Worm (Caenorhabditis elegans) whole organism, L3 larva: Measurements from ENCODE around the gene T23B7.3.

Source experiments
- ceh-28 ChIP-seq: fragments of 150-350 bp; optimal IDR thresholded peaks from 2 replicates; lab custom pipeline; 2014; ENCODE audit warnings: missing biosample characterization, missing genetic modification reagents, missing genetic modification characterization
- ceh-9 ChIP-seq: sonication (generic microtip); optimal IDR thresholded peaks from 2 replicates; lab custom pipeline; 2018; ENCODE audit warnings: missing biosample characterization, missing genetic modification characterization
- daf-12 ChIP-seq: fragments of 150-350 bp; optimal IDR thresholded peaks from 2 replicates; lab custom pipeline; 2014; ENCODE audit warnings: missing biosample characterization, missing genetic modification reagents, missing genetic modification characterization
- egl-27 ChIP-seq: sonication (generic microtip); optimal IDR thresholded peaks from 4 replicates; lab custom pipeline; 2017; ENCODE audit warnings: missing biosample characterization, missing genetic modification reagents, missing genetic modification characterization
- elt-1 ChIP-seq: fragments of 150-350 bp; optimal IDR thresholded peaks from 2 replicates; lab custom pipeline; 2014; ENCODE audit warnings: missing biosample characterization, missing genetic modification characterization
- elt-2 ChIP-seq: sonication (generic microtip); optimal IDR thresholded peaks from 2 replicates; lab custom pipeline; 2016; ENCODE audit warnings: missing genetic modification reagents, mild to moderate bottlenecking, missing genetic modification characterization, missing compliant biosample characterization
- elt-3 ChIP-seq, 3 experiments: fragments of 150-350 bp in 1 of 3; sonication (generic microtip) in 2 of 3; optimal IDR thresholded peaks; 2 replicates in 2 of 3; 4 replicates in 1 of 3; lab custom pipeline; 2014 to 2017; ENCODE audit warnings: missing biosample characterization in 3 of 3, missing genetic modification characterization in 3 of 3
- eor-1 ChIP-seq, 2 experiments: fragments of 150-350 bp; optimal IDR thresholded peaks; 2 replicates each; lab custom pipeline; 2014 to 2018; ENCODE audit warnings: missing biosample characterization in 2 of 2, missing genetic modification characterization in 2 of 2
- fkh-2 ChIP-seq: fragments of 150-350 bp; optimal IDR thresholded peaks from 2 replicates; lab custom pipeline; 2014; ENCODE audit warnings: missing biosample characterization, missing genetic modification reagents, missing genetic modification characterization
- fos-1 ChIP-seq: fragments of 150-350 bp; optimal IDR thresholded peaks from 2 replicates; lab custom pipeline; 2014; ENCODE audit warnings: missing biosample characterization, missing genetic modification characterization
- hmg-11 ChIP-seq: sonication (generic microtip); optimal IDR thresholded peaks from 2 replicates; lab custom pipeline; 2016; ENCODE audit warnings: missing genetic modification characterization, missing compliant biosample characterization
- jun-1 ChIP-seq: fragments of 150-350 bp; optimal IDR thresholded peaks from 2 replicates; lab custom pipeline; 2014; ENCODE audit warnings: missing biosample characterization, missing genetic modification reagents, missing genetic modification characterization
- lin-15B ChIP-seq: fragments of 150-350 bp; optimal IDR thresholded peaks from 2 replicates; lab custom pipeline; 2014; ENCODE audit warnings: missing biosample characterization, missing genetic modification characterization
- lin-39 ChIP-seq: fragments of 150-350 bp; optimal IDR thresholded peaks from 2 replicates; lab custom pipeline; 2018; ENCODE audit warnings: missing biosample characterization, missing genetic modification reagents, missing genetic modification characterization
- lsy-12 ChIP-seq: sonication (generic microtip); optimal IDR thresholded peaks from 2 replicates; lab custom pipeline; 2016; ENCODE audit warnings: mild to moderate bottlenecking, missing genetic modification characterization, missing compliant biosample characterization
- mdl-1 ChIP-seq: fragments of 150-350 bp; optimal IDR thresholded peaks from 2 replicates; lab custom pipeline; 2014; ENCODE audit warnings: missing biosample characterization, missing genetic modification characterization
- mml-1 ChIP-seq: fragments of 150-350 bp; sonication (generic microtip); optimal IDR thresholded peaks from 3 replicates; lab custom pipeline; 2014; ENCODE audit warnings: missing biosample characterization, missing genetic modification characterization
- nhr-11 ChIP-seq: fragments of 150-350 bp; optimal IDR thresholded peaks from 2 replicates; lab custom pipeline; 2014; ENCODE audit warnings: missing biosample characterization, missing genetic modification characterization
- nhr-12 ChIP-seq: fragments of 150-350 bp; optimal IDR thresholded peaks from 2 replicates; lab custom pipeline; 2014; ENCODE audit warnings: missing biosample characterization, missing genetic modification characterization
- nhr-23 ChIP-seq: fragments of 150-350 bp; optimal IDR thresholded peaks from 2 replicates; lab custom pipeline; 2014; ENCODE audit warnings: missing biosample characterization, missing genetic modification reagents, missing genetic modification characterization
- nhr-237 ChIP-seq: fragments of 150-350 bp; optimal IDR thresholded peaks from 2 replicates; lab custom pipeline; 2014; ENCODE audit warnings: missing biosample characterization, missing genetic modification characterization
- nhr-25 ChIP-seq: sonication (generic microtip); optimal IDR thresholded peaks from 2 replicates; lab custom pipeline; 2017; ENCODE audit warnings: missing biosample characterization, missing genetic modification characterization
- nhr-28 ChIP-seq: fragments of 150-350 bp; optimal IDR thresholded peaks from 2 replicates; lab custom pipeline; 2014; ENCODE audit warnings: missing biosample characterization, missing genetic modification characterization
- nhr-43 ChIP-seq: sonication (generic microtip); optimal IDR thresholded peaks from 2 replicates; lab custom pipeline; 2016; ENCODE audit warnings: mild to moderate bottlenecking, missing genetic modification characterization, missing compliant biosample characterization; ENCODE audit not compliant: poor library complexity, severe bottlenecking
- nhr-67 ChIP-seq: fragments of 150-350 bp; optimal IDR thresholded peaks from 2 replicates; lab custom pipeline; 2014; ENCODE audit warnings: missing biosample characterization, missing genetic modification characterization
- nhr-76 ChIP-seq: fragments of 150-350 bp; sonication (generic microtip); optimal IDR thresholded peaks from 5 replicates; lab custom pipeline; 2014; ENCODE audit warnings: missing biosample characterization, missing genetic modification characterization
- pqm-1 ChIP-seq: fragments of 150-350 bp; optimal IDR thresholded peaks from 2 replicates; lab custom pipeline; 2017; ENCODE audit warnings: missing biosample characterization, missing genetic modification characterization, inconsistent platforms
- sea-2 ChIP-seq: fragments of 150-350 bp; sonication (generic microtip); optimal IDR thresholded peaks from 4 replicates; lab custom pipeline; 2014; ENCODE audit warnings: missing biosample characterization, missing genetic modification reagents, missing genetic modification characterization
- snpc-4 ChIP-seq: fragments of 150-350 bp; optimal IDR thresholded peaks from 2 replicates; lab custom pipeline; 2014; ENCODE audit warnings: missing biosample characterization, missing genetic modification characterization
- tbx-2 ChIP-seq: sonication (generic microtip); optimal IDR thresholded peaks from 2 replicates; lab custom pipeline; 2016; ENCODE audit warnings: mild to moderate bottlenecking, missing genetic modification characterization, missing compliant biosample characterization
- unc-39 ChIP-seq: sonication (generic microtip); optimal IDR thresholded peaks from 4 replicates; lab custom pipeline; 2017; ENCODE audit warnings: missing biosample characterization, missing genetic modification characterization
- unc-62 ChIP-seq: fragments of 150-350 bp; sonication (generic microtip); optimal IDR thresholded peaks from 4 replicates; lab custom pipeline; 2014; ENCODE audit warnings: missing biosample characterization, missing genetic modification reagents, missing genetic modification characterization
- zag-1 ChIP-seq: fragments of 150-350 bp; optimal IDR thresholded peaks from 2 replicates; lab custom pipeline; 2014; ENCODE audit warnings: missing biosample characterization, missing genetic modification characterization
- ztf-11 ChIP-seq: fragments of 150-350 bp; optimal IDR thresholded peaks from 2 replicates; lab custom pipeline; 2014; ENCODE audit warnings: missing biosample characterization, missing genetic modification characterization

Gene T23B7.3

ce11 chrII:4806726-4807125 is 43.3 kb upstream of the T23B7.3 start:
- TF ChIP-seq tbx-2 (tag; lab: Kevin White, UChicago), result no peak
- TF ChIP-seq nhr-237 (tag; lab: Kevin White, UChicago), result no peak
- TF ChIP-seq nhr-25, result no peak
- no peak for TF ChIP-seq nhr-67
- TF ChIP-seq lsy-12 (tag; lab: Kevin White, UChicago), result no peak
- TF ChIP-seq ceh-9, result no peak
- no peak for TF ChIP-seq fkh-2 (tag; lab: Kevin White, UChicago)
- TF ChIP-seq fos-1 (tag; lab: Kevin White, UChicago), result no peak
- no peak for TF ChIP-seq daf-12 (tag; lab: Kevin White, UChicago)
- no peak for TF ChIP-seq ceh-28 (tag; lab: Kevin White, UChicago)
- TF ChIP-seq nhr-76, result no peak
- TF ChIP-seq ztf-11 (tag; lab: Kevin White, UChicago), result no peak

ce11 chrII:4811986-4812385 is 38.0 kb upstream of the T23B7.3 start, which contains the start of gene rig-6:
rig-6 (minus strand) TSS chrII:4812086.
- TF ChIP-seq mdl-1, result no peak
- no peak for TF ChIP-seq nhr-237 (tag; lab: Kevin White, UChicago)
- TF ChIP-seq nhr-25, result no peak
- TF ChIP-seq elt-1 (tag; lab: Kevin White, UChicago), result no peak
- no peak for TF ChIP-seq pqm-1 (tag; lab: Kevin White, UChicago)
- TF ChIP-seq nhr-43 (tag; lab: Kevin White, UChicago), result no peak
- no peak for TF ChIP-seq eor-1 (tag; optimal IDR thresholded peaks at IDR 0.05; lab: Kevin White, UChicago)
- no peak for TF ChIP-seq ceh-9
- no peak for TF ChIP-seq jun-1 (tag; lab: Kevin White, UChicago)
- no peak for TF ChIP-seq snpc-4 (tag; lab: Kevin White, UChicago)
- no peak for TF ChIP-seq nhr-28
- no peak for TF ChIP-seq nhr-67
- TF ChIP-seq egl-27 (tag; lab: Kevin White, UChicago), result no peak

ce11 chrII:4815356-4815755 is 34.6 kb upstream of the T23B7.3 start:
- TF ChIP-seq fkh-2 (tag; lab: Kevin White, UChicago), result no peak
- no peak for TF ChIP-seq jun-1 (tag; lab: Kevin White, UChicago)

DNA sequence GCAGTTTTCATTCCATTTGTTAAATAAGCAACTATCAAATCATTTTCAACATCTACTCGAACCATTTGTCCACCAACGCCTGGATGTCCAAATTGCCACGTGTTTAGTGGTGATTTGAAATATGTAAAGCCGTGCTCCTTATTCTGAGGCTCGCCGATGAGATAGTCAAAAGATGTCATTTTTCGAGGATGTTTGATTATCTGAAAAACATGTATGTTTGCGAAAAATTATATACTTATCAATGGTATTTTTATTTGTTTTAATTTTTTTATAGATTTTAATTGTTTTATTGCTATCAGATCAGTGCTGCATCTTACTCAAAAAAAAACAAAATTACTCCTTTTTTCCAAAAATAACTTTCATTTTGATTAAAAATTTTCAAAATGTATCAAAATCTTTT is 31.2 kb upstream of the T23B7.3 start:
- TF ChIP-seq nhr-237 (tag; lab: Kevin White, UChicago) (no peak), jun-1 (tag; lab: Kevin White, UChicago) (no peak), fkh-2 (tag; lab: Kevin White, UChicago) (no peak), egl-27 (tag; lab: Kevin White, UChicago) (no peak), nhr-12 (tag; lab: Kevin White, UChicago) (no peak), mdl-1 (no peak), nhr-11 (tag; lab: Kevin White, UChicago) (no peak), ceh-28 (tag; lab: Kevin White, UChicago) (no peak), mml-1 (no peak), unc-39 (tag; lab: Kevin White, UChicago) (no peak), sea-2 (no peak), lin-39 (no peak), lsy-12 (tag; lab: Kevin White, UChicago) (no peak), unc-62 (GFP tag; lab: Kevin White, UChicago) (no peak), hmg-11 (tag; lab: Kevin White, UChicago) (no peak), lin-15B (tag; lab: Kevin White, UChicago) (no peak), zag-1 (tag; lab: Kevin White, UChicago) (no peak)

ce11 chrII:4821739-4822138 is 28.2 kb upstream of the T23B7.3 start, which contains the start of gene lact-5:
lact-5 (minus strand) TSS chrII:4821739.
- peak; percentile 16 for TF ChIP-seq nhr-43 (tag; lab: Kevin White, UChicago)
- peak; percentile 43 for TF ChIP-seq nhr-25
- TF ChIP-seq lin-15B (tag; lab: Kevin White, UChicago), result no peak
- peak; percentile 66 for TF ChIP-seq nhr-23 (tag; lab: Kevin White, UChicago)
- no peak for TF ChIP-seq ceh-28 (tag; lab: Kevin White, UChicago)
- TF ChIP-seq elt-3 (tag; optimal IDR thresholded peaks at IDR 0.05; lab: Kevin White, UChicago), result peak in 1 of 3 experiments; percentile 10
- TF ChIP-seq elt-2 (tag; lab: Kevin White, UChicago), result no peak
- TF ChIP-seq, all 47 proteins: peak for 4
